Fruit fly (Drosophila melanogaster): ENCODE results near the gene CG31055.

The CG31055 gene

DNA sequence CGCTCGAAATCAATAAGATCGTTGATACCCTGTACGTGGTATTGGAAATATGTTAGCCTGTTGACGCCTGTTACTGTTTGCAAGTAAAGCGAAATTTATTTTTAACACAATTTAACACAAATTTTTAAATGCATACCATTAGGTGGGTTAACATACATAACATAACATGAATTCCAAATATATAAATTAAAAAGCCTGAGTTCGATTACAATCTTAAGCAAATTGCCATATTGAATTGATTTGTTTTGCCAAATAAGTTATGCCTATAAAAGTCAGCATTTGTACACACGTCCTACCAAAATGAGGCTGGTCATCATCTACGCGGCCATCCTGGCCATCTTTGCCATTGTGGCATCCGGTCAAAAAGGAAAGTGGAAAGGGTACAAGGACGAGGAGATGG, 6.1 kb upstream of the CG31055 start, which contains the start of gene CG43319:
TSS of gene CG43319 (plus strand) at position 301 of the 400 bp plus-strand sequence.
- no peak for TF ChIP-seq ey (GFP tag; optimal IDR thresholded peaks at IDR 0.05)
- TF ChIP-seq Jra (GFP tag; optimal IDR thresholded peaks at IDR 0.05), result no peak
- TF ChIP-seq CrebA (GFP tag; optimal IDR thresholded peaks at IDR 0.05; ENCODE audit: borderline replicate concordance), result no peak
- no peak for TF ChIP-seq Mio (GFP tag; optimal IDR thresholded peaks at IDR 0.05)
- no peak for TF ChIP-seq dsf (GFP tag; optimal IDR thresholded peaks at IDR 0.05; ENCODE audit: borderline replicate concordance)
- no peak for TF ChIP-seq Sp1 (GFP tag; optimal IDR thresholded peaks at IDR 0.05)
- TF ChIP-seq N (GFP tag; optimal IDR thresholded peaks at IDR 0.05), result no peak
- no peak for TF ChIP-seq brk (GFP tag; optimal IDR thresholded peaks at IDR 0.05)
- no peak for TF ChIP-seq Dfd (GFP tag; optimal IDR thresholded peaks at IDR 0.05)
- no peak for TF ChIP-seq foxo (GFP tag; optimal IDR thresholded peaks at IDR 0.05)
- TF ChIP-seq CG9705 (GFP tag; optimal IDR thresholded peaks at IDR 0.05), result no peak
- TF ChIP-seq psq (GFP tag; optimal IDR thresholded peaks at IDR 0.05), result no peak
- no peak for TF ChIP-seq Rel (GFP tag; optimal IDR thresholded peaks at IDR 0.05)
- TF ChIP-seq Rel (tag; optimal IDR thresholded peaks at IDR 0.05), result no peak
- no peak for TF ChIP-seq woc (GFP tag; optimal IDR thresholded peaks at IDR 0.05)
- TF ChIP-seq usp (GFP tag; optimal IDR thresholded peaks at IDR 0.05), result no peak
- no peak for TF ChIP-seq CG32264 (GFP tag; optimal IDR thresholded peaks at IDR 0.05)
- TF ChIP-seq dmrt93B (GFP tag; optimal IDR thresholded peaks at IDR 0.05), result no peak
- TF ChIP-seq OdsH (GFP tag; optimal IDR thresholded peaks at IDR 0.05), result no peak
- no peak for TF ChIP-seq dl (GFP tag; optimal IDR thresholded peaks at IDR 0.05; ENCODE audit: insufficient read depth in 1 of 2, partially characterized antibody in 2 of 2)

DNA sequence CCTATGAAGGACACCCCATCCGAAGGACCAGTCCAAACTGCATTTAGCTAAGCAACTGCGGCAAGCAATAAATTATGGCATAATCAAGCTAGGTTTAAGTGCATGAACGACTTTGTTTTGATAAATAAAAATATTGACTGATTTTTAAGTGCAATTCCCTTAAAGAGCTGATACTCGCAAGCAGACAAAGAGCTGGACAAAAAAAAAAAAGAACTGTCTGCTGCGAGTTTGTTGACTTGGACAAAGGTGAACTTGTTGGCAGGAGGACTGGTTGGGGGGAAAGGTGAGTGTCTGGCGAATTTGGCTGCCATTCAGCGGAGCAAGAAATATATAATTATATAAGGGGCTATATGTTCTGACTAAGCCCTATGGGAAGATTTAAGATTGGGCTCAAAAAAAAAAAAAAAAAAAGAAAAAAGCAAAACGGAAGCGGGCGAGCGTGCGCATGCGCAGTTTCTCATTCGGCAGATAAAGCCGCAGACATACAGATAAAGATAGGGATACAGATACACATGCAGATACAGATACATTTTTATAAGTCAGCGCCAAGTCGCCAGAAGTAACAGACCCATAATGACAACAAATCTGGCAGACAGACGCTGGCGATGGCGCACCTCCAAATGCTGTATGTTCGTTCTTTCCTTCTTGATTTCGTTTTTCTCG, 4.8 kb upstream of the CG31055 start:
- TF ChIP-seq psq (GFP tag; optimal IDR thresholded peaks at IDR 0.05) (peak; percentile 60), woc (GFP tag; optimal IDR thresholded peaks at IDR 0.05) (no peak), fru (GFP tag; optimal IDR thresholded peaks at IDR 0.05) (peak; percentile 58)

DNA sequence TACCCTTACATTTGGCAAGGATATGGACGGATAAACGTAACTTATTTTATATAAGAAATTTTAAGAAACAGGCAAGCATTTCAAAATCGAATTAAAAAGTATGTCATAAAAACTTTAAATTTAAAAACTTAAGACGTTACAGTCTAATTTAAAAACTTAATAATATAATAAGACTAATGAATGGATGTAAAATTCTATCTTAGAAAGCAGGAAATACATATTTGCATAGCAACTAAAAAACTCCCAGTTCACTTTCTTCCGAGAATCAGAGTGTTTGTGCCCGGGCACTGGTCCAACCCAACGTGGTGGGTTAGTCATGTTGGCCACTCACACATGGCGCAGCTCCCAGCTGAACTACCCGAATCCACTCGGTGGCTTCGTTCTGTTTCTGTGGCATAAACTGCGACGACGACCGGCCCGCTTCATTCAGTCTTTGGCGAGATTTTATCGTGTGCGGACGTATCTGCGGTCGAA, 2.4 kb downstream of the CG31055 start, which contains the start of gene CG12880:
TSS of gene CG12880 (plus strand) at position 424 of the 474 bp plus-strand sequence.
- TF ChIP-seq jim (GFP tag; optimal IDR thresholded peaks at IDR 0.05), result no peak
- no peak for TF ChIP-seq rgr (GFP tag; optimal IDR thresholded peaks at IDR 0.05)
- TF ChIP-seq lola (GFP tag; optimal IDR thresholded peaks at IDR 0.05), result no peak
- no peak for TF ChIP-seq Jra (GFP tag; optimal IDR thresholded peaks at IDR 0.05)
- TF ChIP-seq Dfd (GFP tag; optimal IDR thresholded peaks at IDR 0.05), result no peak
- TF ChIP-seq br (GFP tag; optimal IDR thresholded peaks at IDR 0.05), result no peak
- no peak for TF ChIP-seq brk (GFP tag; optimal IDR thresholded peaks at IDR 0.05)
- TF ChIP-seq woc (GFP tag; optimal IDR thresholded peaks at IDR 0.05), result peak; percentile 84
- peak in 1 of 2 experiments; percentile 30 for TF ChIP-seq foxo (GFP tag; optimal IDR thresholded peaks at IDR 0.05)
- no peak for TF ChIP-seq Mio (GFP tag; optimal IDR thresholded peaks at IDR 0.05)
- TF ChIP-seq Hnf4 (GFP tag; optimal IDR thresholded peaks at IDR 0.05), result no peak
- no peak for TF ChIP-seq sv (GFP tag; optimal IDR thresholded peaks at IDR 0.05)
- TF ChIP-seq Sp1 (GFP tag; optimal IDR thresholded peaks at IDR 0.05), result peak; percentile 32
- no peak for TF ChIP-seq dsf (GFP tag; optimal IDR thresholded peaks at IDR 0.05; ENCODE audit: borderline replicate concordance)
- TF ChIP-seq Hr83 (GFP tag; optimal IDR thresholded peaks at IDR 0.05; ENCODE audit: poor library complexity, severe bottlenecking), result no peak
- peak; percentile 47 for TF ChIP-seq psq (GFP tag; optimal IDR thresholded peaks at IDR 0.05)
- no peak for TF ChIP-seq dl (GFP tag; optimal IDR thresholded peaks at IDR 0.05; ENCODE audit: insufficient read depth in 1 of 2, partially characterized antibody in 2 of 2)
- TF ChIP-seq Vsx2 (GFP tag; optimal IDR thresholded peaks at IDR 0.05; ENCODE audit: partially characterized antibody), result no peak
- TF ChIP-seq CG9705 (GFP tag; optimal IDR thresholded peaks at IDR 0.05), result no peak
- TF ChIP-seq tai (GFP tag; optimal IDR thresholded peaks at IDR 0.05), result no peak
- TF ChIP-seq sage (GFP tag; optimal IDR thresholded peaks at IDR 0.05), result no peak
- TF ChIP-seq fru (GFP tag; optimal IDR thresholded peaks at IDR 0.05), result peak; percentile 31
- TF ChIP-seq HLH106 (tag; optimal IDR thresholded peaks at IDR 0.05), result peak; percentile 19
- TF ChIP-seq h (GFP tag; optimal IDR thresholded peaks at IDR 0.05), result peak; percentile 28
- no peak for TF ChIP-seq dmrt93B (GFP tag; optimal IDR thresholded peaks at IDR 0.05)
- TF ChIP-seq N (GFP tag; optimal IDR thresholded peaks at IDR 0.05), result no peak
- no peak for TF ChIP-seq Rel (GFP tag; optimal IDR thresholded peaks at IDR 0.05)
- TF ChIP-seq Rel (tag; optimal IDR thresholded peaks at IDR 0.05), result no peak
- peak; percentile 9 for TF ChIP-seq ey (GFP tag; optimal IDR thresholded peaks at IDR 0.05)
- TF ChIP-seq GATAd (GFP tag; optimal IDR thresholded peaks at IDR 0.05), result no peak
- peak; percentile 44 for TF ChIP-seq OdsH (GFP tag; optimal IDR thresholded peaks at IDR 0.05)
- no peak for TF ChIP-seq pan (optimal IDR thresholded peaks at IDR 0.05)
- no peak for TF ChIP-seq CrebA (GFP tag; optimal IDR thresholded peaks at IDR 0.05; ENCODE audit: borderline replicate concordance)
- TF ChIP-seq Dif (GFP tag; optimal IDR thresholded peaks at IDR 0.05; ENCODE audit: partially characterized antibody), result no peak
